Worm (Caenorhabditis elegans): ENCODE data around the gene C06A6.7.

C06A6.7 gene

ce11 chrIV:7817852-7818251, 20.5 kb downstream of the C06A6.7 start, which contains the start of gene ric-3:
TSS of gene ric-3 (plus strand) at chrIV:7818251.
- TF ChIP-seq ama-1 (optimal IDR thresholded peaks at IDR 0.05) (no peak), aly-1 (tag; optimal IDR thresholded peaks at IDR 0.05) (no peak), scrt-1 (GFP tag; IDR thresholded peaks at IDR 0.05) (no peak), ets-7 (tag; optimal IDR thresholded peaks at IDR 0.05) (no peak), F13C5.2 (tag; optimal IDR thresholded peaks at IDR 0.05) (no peak), pes-1 (GFP tag; IDR thresholded peaks at IDR 0.05) (no peak), tra-4 (tag; optimal IDR thresholded peaks at IDR 0.05) (no peak), ceh-13 (GFP tag; optimal IDR thresholded peaks at IDR 0.05) (no peak), sea-1 (GFP tag; conservative IDR thresholded peaks at IDR 0.05) (no peak), hmbx-1 (tag; optimal IDR thresholded peaks at IDR 0.05) (no peak), hnd-1 (tag; optimal IDR thresholded peaks at IDR 0.05) (no peak), ceh-36 (tag; optimal IDR thresholded peaks at IDR 0.05) (no peak), tbx-11 (GFP tag; IDR thresholded peaks at IDR 0.05) (no peak), flt-1 (GFP tag; IDR thresholded peaks at IDR 0.05) (no peak), hmg-4 (GFP tag; optimal IDR thresholded peaks at IDR 0.05) (no peak), tbx-37 (GFP tag; conservative IDR thresholded peaks at IDR 0.05) (no peak), B0310.2 (tag; optimal IDR thresholded peaks at IDR 0.05) (no peak)

- TF ChIP-seq B0310.2 (tag; optimal IDR thresholded peaks at IDR 0.05), result no peak
- TF ChIP-seq aly-1 (tag; optimal IDR thresholded peaks at IDR 0.05), result no peak
- TF ChIP-seq ceh-36 (tag; optimal IDR thresholded peaks at IDR 0.05), result no peak
Observed at ce11 chrIV:7816402-7817102, 21.8 kb downstream of the C06A6.7 start.

- TF ChIP-seq ets-7 (tag; optimal IDR thresholded peaks at IDR 0.05) (no peak), aly-1 (tag; optimal IDR thresholded peaks at IDR 0.05) (no peak), ceh-36 (tag; optimal IDR thresholded peaks at IDR 0.05) (no peak), pes-1 (GFP tag; IDR thresholded peaks at IDR 0.05) (no peak), F13C5.2 (tag; optimal IDR thresholded peaks at IDR 0.05) (no peak), flt-1 (GFP tag; IDR thresholded peaks at IDR 0.05) (no peak)
Observed at ce11 chrIV:7815683-7816183, 22.6 kb downstream of the C06A6.7 start, which contains the start of gene cdgs-1. TSS of gene cdgs-1 (minus strand) at chrIV:7815733.

ce11 chrIV:7812709-7813108, 25.6 kb downstream of the C06A6.7 start, which contains the start of gene zgpa-1:
TSS of gene zgpa-1 (minus strand) at chrIV:7812809.
- TF ChIP-seq scrt-1 (GFP tag; IDR thresholded peaks at IDR 0.05), result no peak

ce11 chrIV:7808583-7808982, 29.7 kb downstream of the C06A6.7 start, which contains the start of gene C33H5.1:
TSS of gene C33H5.1 (plus strand) at chrIV:7808912.
- TF ChIP-seq tbx-37 (GFP tag; conservative IDR thresholded peaks at IDR 0.05) (no peak), flt-1 (GFP tag; IDR thresholded peaks at IDR 0.05) (no peak), scrt-1 (GFP tag; IDR thresholded peaks at IDR 0.05) (no peak), F13C5.2 (tag; optimal IDR thresholded peaks at IDR 0.05) (no peak), aly-1 (tag; optimal IDR thresholded peaks at IDR 0.05) (no peak), pes-1 (GFP tag; IDR thresholded peaks at IDR 0.05) (no peak), tbx-11 (GFP tag; IDR thresholded peaks at IDR 0.05) (no peak), tra-4 (tag; optimal IDR thresholded peaks at IDR 0.05) (no peak), ceh-13 (GFP tag; optimal IDR thresholded peaks at IDR 0.05) (no peak), sea-1 (GFP tag; conservative IDR thresholded peaks at IDR 0.05) (no peak), B0310.2 (tag; optimal IDR thresholded peaks at IDR 0.05) (no peak), ama-1 (optimal IDR thresholded peaks at IDR 0.05) (no peak), hmbx-1 (tag; optimal IDR thresholded peaks at IDR 0.05) (no peak), ets-7 (tag; optimal IDR thresholded peaks at IDR 0.05) (no peak)

ce11 chrIV:7804740-7805139, 33.6 kb downstream of the C06A6.7 start, which contains the start of gene C33H5.2:
TSS of gene C33H5.2 (plus strand) at chrIV:7805040.
- no peak for TF ChIP-seq ceh-36 (tag; optimal IDR thresholded peaks at IDR 0.05)

ce11 chrIV:7803250-7803649, 35.1 kb downstream of the C06A6.7 start, which contains the start of gene C33H5.16:
TSS of gene C33H5.16 (minus strand) at chrIV:7803350.
- TF ChIP-seq aly-1 (tag; optimal IDR thresholded peaks at IDR 0.05) (no peak), tbx-11 (GFP tag; IDR thresholded peaks at IDR 0.05) (no peak), B0310.2 (tag; optimal IDR thresholded peaks at IDR 0.05) (no peak), tra-4 (tag; optimal IDR thresholded peaks at IDR 0.05) (no peak), ceh-13 (GFP tag; optimal IDR thresholded peaks at IDR 0.05) (no peak), scrt-1 (GFP tag; IDR thresholded peaks at IDR 0.05) (no peak), flt-1 (GFP tag; IDR thresholded peaks at IDR 0.05) (no peak), tbx-37 (GFP tag; conservative IDR thresholded peaks at IDR 0.05) (no peak), hmbx-1 (tag; optimal IDR thresholded peaks at IDR 0.05) (no peak), ama-1 (optimal IDR thresholded peaks at IDR 0.05) (no peak), F13C5.2 (tag; optimal IDR thresholded peaks at IDR 0.05) (no peak), ets-7 (tag; optimal IDR thresholded peaks at IDR 0.05) (no peak), pes-1 (GFP tag; IDR thresholded peaks at IDR 0.05) (no peak), hnd-1 (tag; optimal IDR thresholded peaks at IDR 0.05) (no peak), hmg-4 (GFP tag; optimal IDR thresholded peaks at IDR 0.05) (no peak), sea-1 (GFP tag; conservative IDR thresholded peaks at IDR 0.05) (no peak)

- TF ChIP-seq tra-4 (tag; optimal IDR thresholded peaks at IDR 0.05) (no peak), ets-7 (tag; optimal IDR thresholded peaks at IDR 0.05) (no peak), flt-1 (GFP tag; IDR thresholded peaks at IDR 0.05) (no peak), aly-1 (tag; optimal IDR thresholded peaks at IDR 0.05) (no peak), ceh-36 (tag; optimal IDR thresholded peaks at IDR 0.05) (no peak), pes-1 (GFP tag; IDR thresholded peaks at IDR 0.05) (no peak), hmg-4 (GFP tag; optimal IDR thresholded peaks at IDR 0.05) (no peak), scrt-1 (GFP tag; IDR thresholded peaks at IDR 0.05) (no peak), hnd-1 (tag; optimal IDR thresholded peaks at IDR 0.05) (no peak), ceh-13 (GFP tag; optimal IDR thresholded peaks at IDR 0.05) (no peak), ama-1 (optimal IDR thresholded peaks at IDR 0.05) (no peak), hmbx-1 (tag; optimal IDR thresholded peaks at IDR 0.05) (no peak), tbx-11 (GFP tag; IDR thresholded peaks at IDR 0.05) (no peak), B0310.2 (tag; optimal IDR thresholded peaks at IDR 0.05) (no peak)
Observed at ce11 chrIV:7800338-7800737, 38.0 kb downstream of the C06A6.7 start.

Data from whole organism, early embryonic.